Worm (Caenorhabditis elegans) whole organism, L4 larva: ENCODE measurements around the gene ZK185.1.

Experiments
- F26F4.8 ChIP-seq: fragments of 200-800 bp; sonication (Bioruptor generic); conservative IDR thresholded peaks from 2 replicates; pipeline ENCODE4 v1.3.6; 2022; ENCODE audit warnings: missing genetic modification characterization, missing compliant biosample characterization
- F49E8.2 ChIP-seq: sonication (generic microtip); optimal IDR thresholded peaks from 2 replicates; lab custom pipeline; 2016; ENCODE audit warnings: missing compliant biosample characterization, mild to moderate bottlenecking, missing genetic modification characterization, borderline replicate concordance
- R02D3.7 ChIP-seq: fragments of 150-350 bp; sonication (generic microtip); optimal IDR thresholded peaks from 3 replicates; lab custom pipeline; 2014; ENCODE audit warnings: missing biosample characterization, missing genetic modification characterization
- T20F7.1 ChIP-seq: fragments of 200-800 bp; sonication (Bioruptor generic); optimal IDR thresholded peaks from 2 replicates; lab custom pipeline; 2018; ENCODE audit warnings: mild to moderate bottlenecking, missing genetic modification characterization, missing compliant biosample characterization
- Y105C5A.15 ChIP-seq: fragments of 200-800 bp; sonication (Bioruptor generic); IDR thresholded peaks from 2 replicates; pipeline ENCODE4 v1.3.6; 2022; ENCODE audit warnings: missing genetic modification characterization, missing compliant biosample characterization
- Y5F2A.4 ChIP-seq: fragments of 200-800 bp; sonication (Bioruptor generic); optimal IDR thresholded peaks from 2 replicates; lab custom pipeline; 2018; ENCODE audit warnings: mild to moderate bottlenecking, missing genetic modification characterization, missing compliant biosample characterization
- Y75B8A.6 ChIP-seq: fragments of 200-800 bp; sonication (Bioruptor generic); IDR thresholded peaks from 2 replicates; pipeline ENCODE4 v1.3.6; 2022; ENCODE audit warnings: missing genetic modification reagents, missing genetic modification characterization, missing compliant biosample characterization
- aha-1 ChIP-seq: fragments of 150-350 bp; peaks from one replicate; lab custom pipeline; 2014; ENCODE audit warnings: missing biosample characterization, missing genetic modification characterization
- ceh-20 ChIP-seq: fragments of 200-800 bp; sonication (Bioruptor generic); IDR thresholded peaks from 2 replicates; pipeline ENCODE4 v1.3.6; 2022; ENCODE audit warnings: missing genetic modification reagents, missing genetic modification characterization, missing compliant biosample characterization
- daf-16 ChIP-seq, 3 experiments: sonication (generic microtip); optimal IDR thresholded peaks; 2 replicates each; lab custom pipeline; 2016 to 2017; ENCODE audit warnings: missing genetic modification characterization in 3 of 3, missing genetic modification reagents in 3 of 3, mild to moderate bottlenecking in 2 of 3, missing compliant biosample characterization in 2 of 3, missing biosample characterization in 1 of 3, moderate library complexity in 1 of 3
- dmd-6 ChIP-seq: fragments of 200-800 bp; sonication (Bioruptor generic); IDR thresholded peaks from 2 replicates; pipeline ENCODE4 v1.3.6; 2022; ENCODE audit warnings: missing genetic modification reagents, missing genetic modification characterization, missing compliant biosample characterization
- dve-1 ChIP-seq: sonication (generic microtip); optimal IDR thresholded peaks from 2 replicates; lab custom pipeline; 2017; ENCODE audit warnings: antibody characterized with exemption, mild to moderate bottlenecking, missing genetic modification characterization, missing compliant biosample characterization; ENCODE audit not compliant: insufficient read depth
- egl-27 ChIP-seq: sonication (generic microtip); optimal IDR thresholded peaks from 3 replicates; lab custom pipeline; 2017; ENCODE audit warnings: missing biosample characterization, missing genetic modification reagents, missing genetic modification characterization
- hlh-11 ChIP-seq: fragments of 200-800 bp; sonication (Bioruptor generic); optimal IDR thresholded peaks from 2 replicates; lab custom pipeline; 2018; ENCODE audit warnings: mild to moderate bottlenecking, missing genetic modification characterization, missing compliant biosample characterization
- hlh-30 ChIP-seq: sonication (generic microtip); optimal IDR thresholded peaks from 2 replicates; lab custom pipeline; 2017; ENCODE audit warnings: antibody characterized with exemption, mild to moderate bottlenecking, missing genetic modification characterization, missing compliant biosample characterization; ENCODE audit not compliant: insufficient read depth
- lin-1 ChIP-seq: fragments of 200-800 bp; sonication (Bioruptor generic); IDR thresholded peaks from 2 replicates; pipeline ENCODE4 v1.3.6; 2022; ENCODE audit warnings: missing genetic modification reagents, missing genetic modification characterization, missing compliant biosample characterization
- lin-39 ChIP-seq: fragments of 150-350 bp; optimal IDR thresholded peaks from 2 replicates; lab custom pipeline; 2014; ENCODE audit warnings: missing biosample characterization, missing genetic modification reagents, missing genetic modification characterization
- mdl-1 ChIP-seq, 2 experiments: fragments of 150-350 bp in 1 of 2; sonication (generic microtip) in 1 of 2; optimal IDR thresholded peaks; 2 replicates each; lab custom pipeline; 2014 to 2017; ENCODE audit warnings: missing biosample characterization in 2 of 2, missing genetic modification characterization in 2 of 2
- mxl-3 ChIP-seq: fragments of 200-800 bp; sonication (Bioruptor generic); optimal IDR thresholded peaks from 2 replicates; lab custom pipeline; 2018; ENCODE audit warnings: mild to moderate bottlenecking, missing genetic modification characterization, missing compliant biosample characterization
- nhr-102 ChIP-seq: sonication (generic microtip); optimal IDR thresholded peaks from 2 replicates; lab custom pipeline; 2016; ENCODE audit warnings: mild to moderate bottlenecking, missing genetic modification characterization, moderate library complexity, missing compliant biosample characterization
- nhr-28 ChIP-seq: fragments of 150-350 bp; optimal IDR thresholded peaks from 2 replicates; lab custom pipeline; 2014; ENCODE audit warnings: missing biosample characterization, missing genetic modification characterization
- nhr-48 ChIP-seq: sonication (generic microtip); optimal IDR thresholded peaks from 2 replicates; lab custom pipeline; 2016; ENCODE audit warnings: mild to moderate bottlenecking, missing genetic modification characterization, missing compliant biosample characterization
- nhr-77 ChIP-seq: fragments of 150-350 bp; optimal IDR thresholded peaks from 2 replicates; lab custom pipeline; 2014; ENCODE audit warnings: missing biosample characterization, missing genetic modification characterization
- php-3 ChIP-seq: fragments of 200-800 bp; sonication (Bioruptor generic); IDR thresholded peaks from 2 replicates; pipeline ENCODE4 v1.3.6; 2022; ENCODE audit warnings: missing genetic modification reagents, missing genetic modification characterization, missing compliant biosample characterization
- pqm-1 ChIP-seq: sonication (generic microtip); optimal IDR thresholded peaks from 2 replicates; lab custom pipeline; 2017; ENCODE audit warnings: missing biosample characterization, missing genetic modification characterization
- snpc-1.2 ChIP-seq: fragments of 200-800 bp; sonication (Bioruptor generic); IDR thresholded peaks from 2 replicates; pipeline ENCODE4 v1.3.6; 2022; ENCODE audit warnings: missing genetic modification reagents, missing genetic modification characterization, missing compliant biosample characterization
- unc-39 ChIP-seq: sonication (generic microtip); optimal IDR thresholded peaks from 2 replicates; lab custom pipeline; 2017; ENCODE audit warnings: missing biosample characterization, missing genetic modification characterization
- unc-62 ChIP-seq, 3 experiments: fragments of 150-350 bp in 1 of 3; sonication (generic microtip); optimal IDR thresholded peaks in 2 of 3; peaks in 1 of 3; 1 replicate in 1 of 3; 2 replicates in 2 of 3; lab custom pipeline; 2014 to 2017; ENCODE audit warnings: missing biosample characterization in 3 of 3, missing genetic modification characterization in 3 of 3, missing genetic modification reagents in 3 of 3, missing genotype in 1 of 3
- vab-7 ChIP-seq: fragments of 200-800 bp; sonication (Bioruptor generic); IDR thresholded peaks from 2 replicates; pipeline ENCODE4 v1.3.6; 2022; ENCODE audit warnings: missing genetic modification reagents, missing genetic modification characterization, missing compliant biosample characterization
- ztf-11 ChIP-seq: fragments of 150-350 bp; optimal IDR thresholded peaks from 2 replicates; lab custom pipeline; 2014; ENCODE audit warnings: missing biosample characterization, missing genetic modification characterization

Gene ZK185.1

ce11 chrIV:4542972-4543371, 5.4 kb upstream of the ZK185.1 start:
- TF ChIP-seq Y75B8A.6 (no peak), daf-16 (GFP tag; optimal IDR thresholded peaks at IDR 0.05; lab: Kevin White, UChicago) (no peak), daf-16 (tag; optimal IDR thresholded peaks at IDR 0.05; lab: Kevin White, UChicago) (no peak), snpc-1.2 (GFP tag; lab: Robert Waterston, UW) (no peak), unc-39 (tag; lab: Kevin White, UChicago) (no peak), lin-39 (tag; lab: Kevin White, UChicago) (no peak), F26F4.8 (GFP tag; lab: Robert Waterston, UW) (no peak), aha-1 (tag; lab: Kevin White, UChicago) (peak; percentile 96), F49E8.2 (tag; lab: Kevin White, UChicago) (no peak)

ce11 chrIV:4544215-4544614, 4.1 kb upstream of the ZK185.1 start:
- TF ChIP-seq dmd-6 (GFP tag; lab: Robert Waterston, UW) (peak; percentile 91), Y105C5A.15 (GFP tag; lab: Robert Waterston, UW) (no peak), hlh-11 (peak; percentile 48), lin-1 (GFP tag; lab: Robert Waterston, UW) (no peak), pqm-1 (peak; percentile 74), nhr-77 (no peak), nhr-48 (peak; percentile 42), dve-1 (tag; lab: Kevin White, UChicago) (peak; percentile 73), Y5F2A.4 (GFP tag; lab: Kevin White, UChicago) (no peak), nhr-102 (peak; percentile 2), daf-16 (GFP tag; optimal IDR thresholded peaks at IDR 0.05; lab: Kevin White, UChicago) (no peak), daf-16 (tag; optimal IDR thresholded peaks at IDR 0.05; lab: Kevin White, UChicago) (peak; percentile 75), nhr-28 (tag; lab: Kevin White, UChicago) (peak; percentile 24), hlh-30 (tag; lab: Kevin White, UChicago) (peak; percentile 6), php-3 (GFP tag; lab: Robert Waterston, UW) (peak; percentile 76), ceh-20 (peak; percentile 42; the same call in 1 of the 2 replicates)

- no peak for TF ChIP-seq daf-16 (GFP tag; optimal IDR thresholded peaks at IDR 0.05; lab: Kevin White, UChicago)
- peak; percentile 4 for TF ChIP-seq daf-16 (tag; optimal IDR thresholded peaks at IDR 0.05; lab: Kevin White, UChicago)
- TF ChIP-seq egl-27 (tag; lab: Kevin White, UChicago): no peak
- TF ChIP-seq aha-1 (tag; lab: Kevin White, UChicago): peak; percentile 37
- TF ChIP-seq php-3 (GFP tag; lab: Robert Waterston, UW): no peak
- no peak for TF ChIP-seq T20F7.1 (GFP tag; lab: Kevin White, UChicago)
Measured at ce11 chrIV:4545818-4546217, 2.5 kb upstream of the ZK185.1 start, which contains the start of gene ZK185.5. TSS of gene ZK185.5 (minus strand) at chrIV:4545918.

ce11 chrIV:4551562-4551961, 3.2 kb downstream of the ZK185.1 start:
- TF ChIP-seq aha-1 (tag; lab: Kevin White, UChicago) (peak; percentile 85), hlh-30 (tag; lab: Kevin White, UChicago) (no peak)

ce11 chrIV:4557130-4557529, 8.8 kb downstream of the ZK185.1 start:
- TF ChIP-seq hlh-30 (tag; lab: Kevin White, UChicago) (peak; percentile 51), R02D3.7 (tag; lab: Kevin White, UChicago) (no peak)
- TF ChIP-seq, all 104 proteins: peak for 1

- peak; percentile 14 for TF ChIP-seq mxl-3 (GFP tag; lab: Kevin White, UChicago)
- peak; percentile 57 for TF ChIP-seq dmd-6 (GFP tag; lab: Robert Waterston, UW)
- no peak for TF ChIP-seq ztf-11
- no peak for TF ChIP-seq vab-7 (GFP tag; lab: Robert Waterston, UW)
- peak; percentile 9 for TF ChIP-seq nhr-28 (tag; lab: Kevin White, UChicago)
- TF ChIP-seq F26F4.8 (GFP tag; lab: Robert Waterston, UW): no peak
- TF ChIP-seq hlh-30 (tag; lab: Kevin White, UChicago): peak; percentile 45
- TF ChIP-seq hlh-11: peak; percentile 45
- peak in 1 of 2 experiments; percentile 88 for TF ChIP-seq unc-62 (GFP tag; optimal IDR thresholded peaks at IDR 0.05 in 1 of 2; lab: Kevin White, UChicago)
- TF ChIP-seq unc-62 (tag; optimal IDR thresholded peaks at IDR 0.05; lab: Kevin White, UChicago): no peak
- peak in 1 of 2 experiments; percentile 27 for TF ChIP-seq mdl-1 (tag; optimal IDR thresholded peaks at IDR 0.05; lab: Kevin White, UChicago)
Measured at ce11 chrIV:4557731-4558130, 9.4 kb downstream of the ZK185.1 start.
